Fruit fly (Drosophila melanogaster) whole organism, embryonic: Measurements from ENCODE around the gene CG4101.

ENCODE experiments used
- Ada2b ChIP-seq: fragments of 200-800 bp; sonication (Bioruptor generic); IDR thresholded peaks from 2 replicates; pipeline ENCODE4 v1.3.6; 2022; ENCODE audit warnings: missing biosample characterization, missing genetic modification characterization
- Antp ChIP-seq: fragments of 200-800 bp; sonication (Bioruptor generic); optimal IDR thresholded peaks from 3 replicates; lab custom pipeline; 2016; ENCODE audit warnings: missing biosample characterization, missing genetic modification characterization
- Awh ChIP-seq: fragments of 200-800 bp; sonication (Bioruptor generic); IDR thresholded peaks from 2 replicates; pipeline ENCODE4, ENCODE4 v1.3.6; 2022; ENCODE audit warnings: missing biosample characterization, missing genetic modification characterization
- CG1024 ChIP-seq: fragments of 200-800 bp; sonication (Bioruptor generic); IDR thresholded peaks from 2 replicates; pipeline ENCODE4 v1.3.6; 2022; ENCODE audit warnings: missing biosample characterization, missing genetic modification characterization
- CG10366 ChIP-seq: fragments of 200-800 bp; sonication (Bioruptor generic); IDR thresholded peaks from 2 replicates; pipeline ENCODE4 v1.3.6; 2022; ENCODE audit warnings: missing biosample characterization, missing genetic modification characterization
- CG13624 ChIP-seq: fragments of 200-800 bp; sonication (Bioruptor generic); optimal IDR thresholded peaks from 2 replicates; lab custom pipeline; 2016; ENCODE audit warnings: missing biosample characterization, missing genetic modification characterization
- CG14441 ChIP-seq: fragments of 200-800 bp; sonication (Bioruptor generic); IDR thresholded peaks from 2 replicates; pipeline ENCODE4 v1.3.6; 2022; ENCODE audit warnings: missing biosample characterization, missing genetic modification characterization
- CG17328 ChIP-seq: fragments of 200-800 bp; sonication (Bioruptor generic); IDR thresholded peaks from 2 replicates; pipeline ENCODE4 v1.3.6; 2022; ENCODE audit warnings: missing biosample characterization, missing genetic modification characterization
- CG17912 ChIP-seq: fragments of 200-800 bp; sonication (Bioruptor generic); optimal IDR thresholded peaks from 2 replicates; lab custom pipeline; 2018; ENCODE audit warnings: missing biosample characterization, mild to moderate bottlenecking, missing genetic modification characterization
- CG18599 ChIP-seq: fragments of 200-800 bp; sonication (Bioruptor generic); optimal IDR thresholded peaks from 3 replicates; lab custom pipeline; 2017; ENCODE audit warnings: missing biosample characterization, missing genetic modification characterization, mild to moderate bottlenecking, moderate library complexity, missing genetic modification reagents
- CG18619 ChIP-seq: fragments of 200-800 bp; sonication (Bioruptor generic); optimal IDR thresholded peaks from 3 replicates; lab custom pipeline; 2017; ENCODE audit warnings: missing biosample characterization, mild to moderate bottlenecking, missing genetic modification characterization
- CG2202 ChIP-seq: fragments of 200-800 bp; sonication (Bioruptor generic); optimal IDR thresholded peaks from 2 replicates; lab custom pipeline; 2018; ENCODE audit warnings: missing biosample characterization, mild to moderate bottlenecking, missing genetic modification characterization
- CG2889 ChIP-seq: fragments of 200-800 bp; sonication (Bioruptor generic); IDR thresholded peaks from 3 replicates; pipeline ENCODE4 v1.3.6; 2022; ENCODE audit warnings: missing biosample characterization, missing genetic modification characterization
- CG30020 ChIP-seq: fragments of 200-800 bp; optimal IDR thresholded peaks from 2 replicates; lab custom pipeline; 2019; ENCODE audit warnings: missing biosample characterization, mild to moderate bottlenecking, missing genetic modification characterization, moderate library complexity
- CG4328 ChIP-seq: fragments of 200-800 bp; sonication (Bioruptor generic); optimal IDR thresholded peaks from 3 replicates; lab custom pipeline; 2017; ENCODE audit warnings: missing biosample characterization, missing genetic modification reagents, missing genetic modification characterization
- CG5180 ChIP-seq: fragments of 200-800 bp; sonication (Bioruptor generic); optimal IDR thresholded peaks from 3 replicates; lab custom pipeline; 2017; ENCODE audit warnings: missing biosample characterization, missing genetic modification characterization, mild to moderate bottlenecking, moderate library complexity, missing genetic modification reagents
- CG5953 ChIP-seq: fragments of 200-800 bp; sonication (Bioruptor generic); IDR thresholded peaks from 2 replicates; pipeline ENCODE4 v1.3.6; 2022; ENCODE audit warnings: missing biosample characterization, missing genetic modification characterization
- CG6254 ChIP-seq: fragments of 200-800 bp; sonication (Bioruptor generic); optimal IDR thresholded peaks from 3 replicates; lab custom pipeline; 2017; ENCODE audit warnings: mild to moderate bottlenecking, missing biosample characterization, missing genetic modification reagents, missing genetic modification characterization
- CG6272 ChIP-seq: fragments of 200-800 bp; sonication (Bioruptor generic); IDR thresholded peaks from 2 replicates; pipeline ENCODE4 v1.3.6; 2022; ENCODE audit warnings: missing biosample characterization, missing genetic modification characterization
- CG6854 ChIP-seq: fragments of 200-800 bp; sonication (Bioruptor generic); optimal IDR thresholded peaks from 3 replicates; lab custom pipeline; 2017; ENCODE audit warnings: missing biosample characterization, mild to moderate bottlenecking, missing genetic modification characterization
- CG7928 ChIP-seq: fragments of 200-800 bp; sonication (Bioruptor generic); optimal IDR thresholded peaks from 2 replicates; lab custom pipeline; 2017; ENCODE audit warnings: missing biosample characterization, mild to moderate bottlenecking, missing genetic modification characterization
- CG9437 ChIP-seq: fragments of 200-800 bp; sonication (Bioruptor generic); optimal IDR thresholded peaks from 2 replicates; lab custom pipeline; 2018; ENCODE audit warnings: missing biosample characterization, mild to moderate bottlenecking, missing genetic modification characterization
- CG9932 ChIP-seq: fragments of 200-800 bp; sonication (Bioruptor generic); IDR thresholded peaks from 2 replicates; pipeline ENCODE4 v1.3.6; 2022; ENCODE audit warnings: missing biosample characterization, missing genetic modification characterization
- Dad ChIP-seq: fragments of 200-800 bp; sonication (Bioruptor generic); optimal IDR thresholded peaks from 3 replicates; lab custom pipeline; 2016; ENCODE audit warnings: missing biosample characterization, missing genetic modification characterization
- Deaf1 ChIP-seq: fragments of 200-800 bp; optimal IDR thresholded peaks from 3 replicates; lab custom pipeline; 2019; ENCODE audit warnings: missing biosample characterization, mild to moderate bottlenecking, missing genetic modification characterization, moderate library complexity
- GATAe ChIP-seq: fragments of 200-800 bp; sonication (Bioruptor generic); conservative IDR thresholded peaks from 2 replicates; pipeline ENCODE4 v1.3.6; 2022; ENCODE audit warnings: missing biosample characterization, missing genetic modification characterization
- H2.0 ChIP-seq: fragments of 200-800 bp; sonication (Bioruptor generic); IDR thresholded peaks from 2 replicates; pipeline ENCODE4 v1.3.6; 2022; ENCODE audit warnings: missing biosample characterization, missing genetic modification characterization
- Hand ChIP-seq: fragments of 200-800 bp; sonication (Bioruptor generic); optimal IDR thresholded peaks from 2 replicates; lab custom pipeline; 2017; ENCODE audit warnings: mild to moderate bottlenecking, missing biosample characterization, missing genetic modification reagents, missing genetic modification characterization
- Hr51 ChIP-seq, 2 experiments: fragments of 200-800 bp; sonication (Bioruptor generic); optimal IDR thresholded peaks; 2 replicates in 1 of 2; 3 replicates in 1 of 2; lab custom pipeline; 2016 to 2018; ENCODE audit warnings: missing biosample characterization in 2 of 2, missing genetic modification characterization in 2 of 2, mild to moderate bottlenecking in 1 of 2, moderate library complexity in 1 of 2
- Myb ChIP-seq: fragments of 200-800 bp; sonication (Bioruptor generic); optimal IDR thresholded peaks from 2 replicates; lab custom pipeline; 2016; ENCODE audit warnings: missing biosample characterization, missing genetic modification characterization
- PHDP ChIP-seq: fragments of 200-800 bp; sonication (Bioruptor generic); optimal IDR thresholded peaks from 3 replicates; lab custom pipeline; 2018; ENCODE audit warnings: missing biosample characterization, mild to moderate bottlenecking, missing genetic modification characterization, moderate library complexity
- TFAM ChIP-seq: fragments of 200-800 bp; sonication (Bioruptor generic); optimal IDR thresholded peaks from 2 replicates; lab custom pipeline; 2017; ENCODE audit warnings: missing biosample characterization, missing genetic modification characterization, inconsistent platforms
- ash1 ChIP-seq: fragments of 200-800 bp; sonication (Bioruptor generic); optimal IDR thresholded peaks from 2 replicates; lab custom pipeline; 2018; ENCODE audit warnings: missing biosample characterization, mild to moderate bottlenecking, missing genetic modification characterization
- ato ChIP-seq: fragments of 200-800 bp; sonication (Bioruptor generic); IDR thresholded peaks from 2 replicates; pipeline ENCODE4 v1.3.6; 2022; ENCODE audit warnings: missing biosample characterization, missing genetic modification characterization; ENCODE audit not compliant: partially characterized antibody
- dati ChIP-seq: fragments of 200-800 bp; sonication (Bioruptor generic); IDR thresholded peaks from 2 replicates; pipeline ENCODE4 v1.3.6; 2022; ENCODE audit warnings: missing biosample characterization, missing genetic modification characterization
- dysf ChIP-seq: fragments of 200-800 bp; sonication (Bioruptor generic); IDR thresholded peaks from 3 replicates; pipeline ENCODE4 v1.3.6; 2022; ENCODE audit warnings: missing biosample characterization, missing genetic modification characterization
- en ChIP-seq: fragments of 200-800 bp; sonication (Bioruptor generic); optimal IDR thresholded peaks from 2 replicates; lab custom pipeline; 2016; ENCODE audit warnings: missing biosample characterization, missing genetic modification characterization
- fd64A ChIP-seq: fragments of 200-800 bp; sonication (Bioruptor generic); optimal IDR thresholded peaks from 3 replicates; lab custom pipeline; 2018; ENCODE audit warnings: missing biosample characterization, mild to moderate bottlenecking, missing genetic modification characterization
- kah ChIP-seq: fragments of 200-800 bp; sonication (Bioruptor generic); optimal IDR thresholded peaks from 2 replicates; lab custom pipeline; 2018; ENCODE audit warnings: missing biosample characterization, mild to moderate bottlenecking, missing genetic modification characterization
- knrl ChIP-seq: fragments of 200-800 bp; sonication (Bioruptor generic); IDR thresholded peaks from 3 replicates; pipeline ENCODE4 v1.3.6; 2022; ENCODE audit warnings: missing biosample characterization, missing genetic modification characterization; ENCODE audit not compliant: partially characterized antibody
- lmd ChIP-seq: fragments of 200-800 bp; sonication (Bioruptor generic); IDR thresholded peaks from 2 replicates; pipeline ENCODE4 v1.3.6; 2022; ENCODE audit warnings: missing biosample characterization, missing genetic modification characterization
- luna ChIP-seq: fragments of 200-800 bp; sonication (Bioruptor generic); optimal IDR thresholded peaks from 2 replicates; lab custom pipeline; 2016; ENCODE audit warnings: missing biosample characterization, missing genetic modification characterization
- row ChIP-seq: fragments of 200-800 bp; sonication (Bioruptor generic); IDR thresholded peaks from 3 replicates; pipeline ENCODE4 v1.3.6; 2022; ENCODE audit warnings: missing biosample characterization, missing genetic modification characterization
- schlank ChIP-seq: fragments of 200-800 bp; sonication (Bioruptor generic); optimal IDR thresholded peaks from 2 replicates; lab custom pipeline; 2018; ENCODE audit warnings: missing biosample characterization, mild to moderate bottlenecking, missing genetic modification characterization
- sens-2 ChIP-seq: fragments of 200-800 bp; sonication (Bioruptor generic); IDR thresholded peaks from 2 replicates; pipeline ENCODE4 v1.3.6; 2022; ENCODE audit warnings: missing biosample characterization, missing genetic modification characterization
- slou ChIP-seq: fragments of 200-800 bp; sonication (Bioruptor generic); optimal IDR thresholded peaks from 3 replicates; lab custom pipeline; 2016; ENCODE audit warnings: missing biosample characterization, missing genetic modification characterization
- slp2 ChIP-seq: fragments of 200-800 bp; sonication (Bioruptor generic); optimal IDR thresholded peaks from 2 replicates; lab custom pipeline; 2016; ENCODE audit warnings: missing biosample characterization, missing genetic modification characterization
- stwl ChIP-seq: fragments of 200-800 bp; sonication (Bioruptor generic); optimal IDR thresholded peaks from 3 replicates; lab custom pipeline; 2018; ENCODE audit warnings: missing biosample characterization, mild to moderate bottlenecking, missing genetic modification characterization, moderate library complexity
- tin ChIP-seq: fragments of 200-800 bp; sonication (Bioruptor generic); optimal IDR thresholded peaks from 3 replicates; lab custom pipeline; 2016; ENCODE audit warnings: missing biosample characterization, missing genetic modification characterization
- toy ChIP-seq: fragments of 200-800 bp; sonication (Bioruptor generic); IDR thresholded peaks from 2 replicates; pipeline ENCODE4 v1.3.6; 2022; ENCODE audit warnings: missing biosample characterization, missing genetic modification characterization
- ttk ChIP-seq: fragments of 200-800 bp; sonication (Bioruptor generic); IDR thresholded peaks from 2 replicates; pipeline ENCODE4 v2.1.2; 2022; ENCODE audit warnings: missing biosample characterization, missing genetic modification characterization
- yki ChIP-seq: fragments of >200 bp; optimal IDR thresholded peaks from 3 replicates; lab custom pipeline; 2018

CG4101 gene

DNA sequence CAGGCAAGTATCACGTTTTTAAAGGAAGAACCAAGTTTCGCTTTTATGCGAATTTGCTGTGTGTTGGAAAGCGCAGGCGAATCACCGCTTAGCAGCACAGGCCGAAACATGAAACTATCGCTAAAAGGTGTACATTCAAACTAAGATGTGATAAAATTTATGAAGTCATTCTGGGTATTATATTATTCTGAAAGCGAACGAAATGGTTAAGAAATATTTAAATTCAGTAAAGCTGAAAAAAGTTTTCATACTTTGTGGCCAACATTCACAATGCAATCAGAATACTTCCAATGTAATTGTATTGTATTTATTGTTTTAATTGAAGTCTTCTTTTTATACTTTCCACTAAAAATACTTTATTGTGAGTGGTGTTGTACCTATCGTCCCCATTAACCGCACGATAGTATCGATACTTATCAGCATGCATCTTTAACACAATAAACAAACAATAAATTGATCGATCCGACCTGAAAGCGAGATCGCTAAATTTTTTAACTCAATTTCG, 31.0 kb upstream of the CG4101 start, which contains the start of gene Smn (continued):
- TF ChIP-seq Hand (GFP tag; lab: Kevin White, UChicago) (no peak), CG14441 (GFP tag; lab: Robert Waterston, UW) (no peak), CG6272 (no peak), ttk (GFP tag; lab: Robert Waterston, UW) (no peak), kah (GFP tag; lab: Kevin White, UChicago) (no peak), CG2202 (tag; lab: Kevin White, UChicago) (no peak), luna (no peak), tin (GFP tag; lab: Kevin White, UChicago) (peak; percentile 44), Deaf1 (tag; lab: Kevin White, UChicago) (no peak), H2.0 (GFP tag; lab: Robert Waterston, UW) (no peak), CG17912 (no peak), Myb (GFP tag; lab: Kevin White, UChicago) (peak; percentile 55), lmd (GFP tag; lab: Robert Waterston, UW) (no peak), Antp (GFP tag; lab: Kevin White, UChicago) (peak; percentile 22), CG6854 (GFP tag; lab: Kevin White, UChicago) (no peak), CG6254 (GFP tag; lab: Kevin White, UChicago) (no peak), CG1024 (GFP tag; lab: Robert Waterston, UW) (no peak), sens-2 (no peak), CG17328 (GFP tag; lab: Robert Waterston, UW) (no peak), Awh (GFP tag; lab: Robert Waterston, UW) (no peak), Hr51 (GFP tag; optimal IDR thresholded peaks at IDR 0.05; lab: Kevin White, UChicago) (peak; percentile 18 to 52), CG30020 (peak; percentile 31), ash1 (no peak), CG5180 (GFP tag; lab: Kevin White, UChicago) (no peak), yki (lab: Kevin White, UChicago) (no peak), knrl (peak; percentile 86), CG9932 (peak; percentile 71), Dad (peak; percentile 3), schlank (tag; lab: Kevin White, UChicago) (no peak), PHDP (peak; percentile 47), CG2889 (GFP tag; lab: Robert Waterston, UW) (no peak), CG7928 (GFP tag; lab: Kevin White, UChicago) (peak; percentile 26), toy (no peak), row (GFP tag; lab: Robert Waterston, UW) (peak; percentile 83), dysf (GFP tag; lab: Robert Waterston, UW) (no peak), fd64A (GFP tag; lab: Kevin White, UChicago) (no peak), Ada2b (GFP tag; lab: Robert Waterston, UW) (peak; percentile 15; the same call in 1 of the 2 replicates), GATAe (no peak), CG4328 (GFP tag; lab: Kevin White, UChicago) (peak; percentile 27), slp2 (GFP tag; lab: Kevin White, UChicago) (peak; percentile 41), ato (GFP tag; lab: Robert Waterston, UW) (peak; percentile 72), en (GFP tag; lab: Kevin White, UChicago) (peak; percentile 9), dati (GFP tag; lab: Robert Waterston, UW) (no peak), slou (GFP tag; lab: Kevin White, UChicago) (no peak), CG9437 (GFP tag; lab: Kevin White, UChicago) (peak; percentile 18), CG10366 (GFP tag; lab: Robert Waterston, UW) (no peak), CG5953 (GFP tag; lab: Robert Waterston, UW) (no peak), CG13624 (GFP tag; lab: Kevin White, UChicago) (peak; percentile 13), TFAM (no peak), stwl (tag; lab: Kevin White, UChicago) (peak; percentile 69), CG18599 (GFP tag; lab: Kevin White, UChicago) (peak; percentile 69), CG18619 (GFP tag; lab: Kevin White, UChicago) (no peak)
